Fruit fly (Drosophila melanogaster) whole organism, embryonic: ENCODE measurements around the gene CG14427.

Source experiments
- Ada2b ChIP-seq: fragments of 200-800 bp; sonication (Bioruptor generic); IDR thresholded peaks from 2 replicates; pipeline ENCODE4 v1.3.6; 2022; ENCODE audit warnings: missing biosample characterization, missing genetic modification characterization
- Awh ChIP-seq: fragments of 200-800 bp; sonication (Bioruptor generic); IDR thresholded peaks from 2 replicates; pipeline ENCODE4, ENCODE4 v1.3.6; 2022; ENCODE audit warnings: missing biosample characterization, missing genetic modification characterization
- BEAF-32 ChIP-seq: fragments of 200-800 bp; sonication (Bioruptor generic); optimal IDR thresholded peaks from 3 replicates; lab custom pipeline; 2017; ENCODE audit warnings: missing biosample characterization, missing genetic modification characterization, mild to moderate bottlenecking, moderate library complexity, missing genetic modification reagents
- CG10431 ChIP-seq: fragments of 200-800 bp; sonication (Bioruptor generic); optimal IDR thresholded peaks from 3 replicates; lab custom pipeline; 2018; ENCODE audit warnings: missing biosample characterization, mild to moderate bottlenecking, missing genetic modification characterization
- CG11504 ChIP-seq: fragments of 200-800 bp; sonication (Bioruptor generic); optimal IDR thresholded peaks from 3 replicates; lab custom pipeline; 2019; ENCODE audit warnings: missing biosample characterization, mild to moderate bottlenecking, missing genetic modification characterization, moderate library complexity
- CG11696 ChIP-seq: fragments of 200-800 bp; sonication (Bioruptor generic); IDR thresholded peaks from 2 replicates; pipeline ENCODE4 v1.3.6; 2022; ENCODE audit warnings: missing biosample characterization, missing genetic modification characterization
- CG12071 ChIP-seq: fragments of 200-800 bp; sonication (Bioruptor generic); optimal IDR thresholded peaks from 3 replicates; lab custom pipeline; 2018; ENCODE audit warnings: missing biosample characterization, mild to moderate bottlenecking, missing genetic modification characterization
- CG12299 ChIP-seq: fragments of 200-800 bp; sonication (Bioruptor generic); optimal IDR thresholded peaks from 2 replicates; lab custom pipeline; 2018; ENCODE audit warnings: missing biosample characterization, mild to moderate bottlenecking, missing genetic modification characterization
- CG12744 ChIP-seq: fragments of 200-800 bp; sonication (Bioruptor generic); optimal IDR thresholded peaks from 2 replicates; lab custom pipeline; 2016; ENCODE audit warnings: missing biosample characterization, missing genetic modification characterization
- CG12942 ChIP-seq: fragments of 200-800 bp; sonication (Bioruptor generic); optimal IDR thresholded peaks from 3 replicates; lab custom pipeline; 2016; ENCODE audit warnings: missing biosample characterization, missing genetic modification characterization
- CG13123 ChIP-seq: fragments of 200-800 bp; sonication (Bioruptor generic); optimal IDR thresholded peaks from 2 replicates; lab custom pipeline; 2016; ENCODE audit warnings: missing biosample characterization, missing genetic modification characterization
- CG14014 ChIP-seq: fragments of 200-800 bp; sonication (Bioruptor generic); IDR thresholded peaks from 2 replicates; pipeline ENCODE4 v1.3.6; 2022; ENCODE audit warnings: missing biosample characterization, missing genetic modification characterization
- CG14710 ChIP-seq: fragments of 200-800 bp; sonication (Bioruptor generic); optimal IDR thresholded peaks from 3 replicates; lab custom pipeline; 2019; ENCODE audit warnings: missing biosample characterization, mild to moderate bottlenecking, missing genetic modification characterization, moderate library complexity
- CG17361 ChIP-seq: fragments of 200-800 bp; sonication (Bioruptor generic); IDR thresholded peaks from 3 replicates; pipeline ENCODE4 v1.3.6; 2022; ENCODE audit warnings: missing biosample characterization, missing genetic modification characterization
- CG17385 ChIP-seq: fragments of 200-800 bp; sonication (Bioruptor generic); optimal IDR thresholded peaks from 3 replicates; lab custom pipeline; 2018; ENCODE audit warnings: missing biosample characterization, mild to moderate bottlenecking, missing genetic modification characterization
- CG17829 ChIP-seq: fragments of 200-800 bp; optimal IDR thresholded peaks from 2 replicates; lab custom pipeline; 2019; ENCODE audit warnings: missing biosample characterization, mild to moderate bottlenecking, missing genetic modification characterization, moderate library complexity
- CG30403 ChIP-seq: fragments of 200-800 bp; sonication (Bioruptor generic); optimal IDR thresholded peaks from 3 replicates; lab custom pipeline; 2016; ENCODE audit warnings: missing biosample characterization, missing genetic modification characterization
- CG32767 ChIP-seq: fragments of 200-800 bp; sonication (Bioruptor generic); IDR thresholded peaks from 2 replicates; pipeline ENCODE4 v1.3.6; 2022; ENCODE audit warnings: missing biosample characterization, missing genetic modification characterization
- CG3838 ChIP-seq: fragments of 200-800 bp; sonication (Bioruptor generic); optimal IDR thresholded peaks from 3 replicates; lab custom pipeline; 2016; ENCODE audit warnings: missing biosample characterization, missing genetic modification characterization
- CG4404 ChIP-seq: fragments of 200-800 bp; sonication (Bioruptor generic); IDR thresholded peaks from 2 replicates; pipeline ENCODE4 v1.3.6; 2022; ENCODE audit warnings: missing biosample characterization, missing genetic modification characterization
- CG6272 ChIP-seq: fragments of 200-800 bp; sonication (Bioruptor generic); IDR thresholded peaks from 2 replicates; pipeline ENCODE4 v1.3.6; 2022; ENCODE audit warnings: missing biosample characterization, missing genetic modification characterization
- CG6765 ChIP-seq: fragments of 200-800 bp; sonication (Bioruptor generic); optimal IDR thresholded peaks from 3 replicates; lab custom pipeline; 2017; ENCODE audit warnings: missing biosample characterization, mild to moderate bottlenecking, missing genetic modification characterization
- CG6791 ChIP-seq: fragments of 200-800 bp; sonication (Bioruptor generic); IDR thresholded peaks from 3 replicates; pipeline ENCODE4 v1.3.6; 2022; ENCODE audit warnings: missing biosample characterization, missing genetic modification characterization; ENCODE audit not compliant: partially characterized antibody
- CG7556 ChIP-seq: fragments of 200-800 bp; sonication (Bioruptor generic); optimal IDR thresholded peaks from 2 replicates; lab custom pipeline; 2017; ENCODE audit warnings: missing biosample characterization, mild to moderate bottlenecking, missing genetic modification characterization
- CG9817 ChIP-seq: fragments of 200-800 bp; sonication (Bioruptor generic); optimal IDR thresholded peaks from 2 replicates; lab custom pipeline; 2018; ENCODE audit warnings: missing biosample characterization, mild to moderate bottlenecking, missing genetic modification characterization, moderate library complexity
- Gsc ChIP-seq: fragments of 200-800 bp; sonication (Bioruptor generic); IDR thresholded peaks from 2 replicates; pipeline ENCODE4 v1.3.6; 2022; ENCODE audit warnings: missing biosample characterization, missing genetic modification characterization
- Gug ChIP-seq: fragments of 200-800 bp; sonication (Bioruptor generic); IDR thresholded peaks from 4 replicates; pipeline ENCODE4 v1.3.6; 2022; ENCODE audit warnings: missing biosample characterization, missing genetic modification characterization
- Neu2 ChIP-seq: fragments of 200-800 bp; sonication (Bioruptor generic); optimal IDR thresholded peaks from 3 replicates; lab custom pipeline; 2016; ENCODE audit warnings: missing biosample characterization, missing genetic modification characterization, borderline replicate concordance
- Oaz ChIP-seq: fragments of 200-800 bp; sonication (Bioruptor generic); IDR thresholded peaks from 2 replicates; pipeline ENCODE4 v1.3.6; 2022; ENCODE audit warnings: missing biosample characterization, missing genetic modification characterization
- Oli ChIP-seq: fragments of 200-800 bp; sonication (Bioruptor generic); optimal IDR thresholded peaks from 2 replicates; lab custom pipeline; 2018; ENCODE audit warnings: missing biosample characterization, mild to moderate bottlenecking, missing genetic modification characterization, moderate library complexity
- PHDP ChIP-seq: fragments of 200-800 bp; sonication (Bioruptor generic); optimal IDR thresholded peaks from 3 replicates; lab custom pipeline; 2018; ENCODE audit warnings: missing biosample characterization, mild to moderate bottlenecking, missing genetic modification characterization, moderate library complexity
- Trl ChIP-seq, 3 experiments: fragments of >200 bp in 2 of 3; fragments of 200-800 bp in 1 of 3; sonication (Bioruptor generic) in 1 of 3; optimal IDR thresholded peaks; 2 replicates in 1 of 3; 3 replicates in 2 of 3; lab custom pipeline; 2016 to 2017; ENCODE audit warnings: missing biosample characterization in 1 of 3, missing genetic modification characterization in 1 of 3
- Vsx1 ChIP-seq: fragments of 200-800 bp; sonication (Bioruptor generic); optimal IDR thresholded peaks from 2 replicates; lab custom pipeline; 2017; ENCODE audit warnings: missing biosample characterization, mild to moderate bottlenecking, missing genetic modification characterization, missing genetic modification reagents
- ash1 ChIP-seq: fragments of 200-800 bp; sonication (Bioruptor generic); optimal IDR thresholded peaks from 2 replicates; lab custom pipeline; 2018; ENCODE audit warnings: missing biosample characterization, mild to moderate bottlenecking, missing genetic modification characterization
- chm ChIP-seq: fragments of 200-800 bp; sonication (Bioruptor generic); IDR thresholded peaks from 2 replicates; pipeline ENCODE4 v1.3.6; 2022; ENCODE audit warnings: missing biosample characterization, missing genetic modification characterization
- dati ChIP-seq: fragments of 200-800 bp; sonication (Bioruptor generic); IDR thresholded peaks from 2 replicates; pipeline ENCODE4 v1.3.6; 2022; ENCODE audit warnings: missing biosample characterization, missing genetic modification characterization
- dimm ChIP-seq: fragments of 200-800 bp; sonication (Bioruptor generic); IDR thresholded peaks from 2 replicates; pipeline ENCODE4 v1.3.6; 2022; ENCODE audit warnings: missing biosample characterization, missing genetic modification characterization
- fd96Cb ChIP-seq: fragments of 200-800 bp; sonication (Bioruptor generic); optimal IDR thresholded peaks from 2 replicates; lab custom pipeline; 2018; ENCODE audit warnings: missing biosample characterization, mild to moderate bottlenecking, missing genetic modification characterization, moderate library complexity
- fu2 ChIP-seq: fragments of 200-800 bp; sonication (Bioruptor generic); optimal IDR thresholded peaks from 2 replicates; lab custom pipeline; 2016; ENCODE audit warnings: missing biosample characterization, missing genetic modification characterization
- ham ChIP-seq: fragments of 200-800 bp; sonication (Bioruptor generic); IDR thresholded peaks from 2 replicates; pipeline ENCODE4 v1.3.6; 2022; ENCODE audit warnings: missing biosample characterization, missing genetic modification characterization
- lmd ChIP-seq: fragments of 200-800 bp; sonication (Bioruptor generic); IDR thresholded peaks from 2 replicates; pipeline ENCODE4 v1.3.6; 2022; ENCODE audit warnings: missing biosample characterization, missing genetic modification characterization
- mirr ChIP-seq: fragments of 200-800 bp; sonication (Bioruptor generic); optimal IDR thresholded peaks from 3 replicates; lab custom pipeline; 2018; ENCODE audit warnings: missing biosample characterization, mild to moderate bottlenecking, missing genetic modification characterization
- nom ChIP-seq: fragments of 200-800 bp; sonication (Bioruptor generic); optimal IDR thresholded peaks from 2 replicates; lab custom pipeline; 2017; ENCODE audit warnings: missing biosample characterization, missing genetic modification characterization, mild to moderate bottlenecking, moderate library complexity, missing genetic modification reagents
- pb ChIP-seq: fragments of 200-800 bp; sonication (Bioruptor generic); optimal IDR thresholded peaks from 3 replicates; lab custom pipeline; 2016; ENCODE audit warnings: missing biosample characterization, missing genetic modification characterization
- repo ChIP-seq: fragments of 200-800 bp; sonication (Bioruptor generic); optimal IDR thresholded peaks from 2 replicates; lab custom pipeline; 2016; ENCODE audit warnings: missing biosample characterization, missing genetic modification characterization
- sens-2 ChIP-seq: fragments of 200-800 bp; sonication (Bioruptor generic); IDR thresholded peaks from 2 replicates; pipeline ENCODE4 v1.3.6; 2022; ENCODE audit warnings: missing biosample characterization, missing genetic modification characterization
- sim ChIP-seq: fragments of 200-800 bp; sonication (Bioruptor generic); IDR thresholded peaks from 2 replicates; pipeline ENCODE4 v1.3.6; 2022; ENCODE audit warnings: missing biosample characterization, missing genetic modification characterization
- sima ChIP-seq: fragments of 200-800 bp; sonication (Bioruptor generic); optimal IDR thresholded peaks from 2 replicates; lab custom pipeline; 2016; ENCODE audit warnings: missing biosample characterization, missing genetic modification characterization
- slp2 ChIP-seq: fragments of 200-800 bp; sonication (Bioruptor generic); optimal IDR thresholded peaks from 2 replicates; lab custom pipeline; 2016; ENCODE audit warnings: missing biosample characterization, missing genetic modification characterization
- usp ChIP-seq: fragments of >200 bp; optimal IDR thresholded peaks from 2 replicates; lab custom pipeline; 2017; ENCODE audit warnings: missing biosample characterization, missing genetic modification characterization

CG14427 gene

DNA sequence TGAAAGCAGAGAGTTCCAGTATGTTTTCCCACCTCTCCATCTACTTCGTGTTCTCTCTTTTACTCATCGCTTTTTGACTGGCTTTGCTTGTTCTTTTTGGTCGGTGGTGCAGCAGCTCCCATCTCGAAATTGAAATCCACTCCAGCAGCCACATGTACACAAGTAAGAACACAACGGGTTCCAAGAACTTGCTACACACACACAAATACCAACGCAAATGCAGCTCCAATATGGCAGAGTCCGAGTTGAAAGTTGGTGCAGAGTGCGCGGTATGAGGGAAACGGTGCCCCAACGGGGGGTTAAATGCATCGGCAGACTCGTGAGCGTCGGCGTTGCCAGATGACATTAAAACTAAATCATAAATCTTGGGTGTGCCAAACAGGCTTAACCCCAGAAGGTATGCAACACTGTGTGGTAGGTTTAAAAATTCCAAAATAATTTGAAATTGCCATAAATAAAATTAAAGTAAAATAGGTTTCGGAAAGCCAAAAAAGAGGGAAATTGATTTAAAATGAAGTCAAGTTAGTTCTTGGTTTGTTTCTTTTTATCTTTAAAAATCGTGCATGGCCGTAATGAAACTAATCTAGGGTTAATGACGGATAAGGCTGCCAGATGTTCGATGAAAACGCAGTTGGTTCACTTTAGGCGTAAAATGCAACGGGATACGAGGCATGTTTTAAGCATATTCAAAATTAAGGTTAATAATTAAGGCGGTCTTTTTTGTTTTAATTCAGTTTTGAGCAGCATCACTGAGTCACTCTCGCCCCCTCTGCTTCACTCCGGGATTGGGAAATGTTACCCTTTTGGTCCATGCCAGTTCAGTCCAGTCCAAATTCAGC, 42.5 kb upstream of the CG14427 start (continued):
- TF ChIP-seq Awh (GFP tag; lab: Robert Waterston, UW) (0 out of 2 replicates have a peak, but pooled peaks have one; percentile 14), CG12071 (GFP tag; lab: Kevin White, UChicago) (no peak), pb (GFP tag; lab: Kevin White, UChicago) (no peak), CG32767 (GFP tag; lab: Robert Waterston, UW) (no peak), lmd (GFP tag; lab: Robert Waterston, UW) (0 out of 2 replicates have a peak, but pooled peaks have one; percentile 14), CG17829 (tag; lab: Kevin White, UChicago) (peak; percentile 35), CG6765 (GFP tag; lab: Kevin White, UChicago) (no peak), CG11696 (no peak), Vsx1 (GFP tag; lab: Kevin White, UChicago) (no peak), fu2 (no peak), CG14014 (GFP tag; lab: Robert Waterston, UW) (no peak), CG11504 (tag; lab: Kevin White, UChicago) (peak; percentile 33), nom (GFP tag; lab: Kevin White, UChicago) (peak; percentile 1), CG12744 (GFP tag; lab: Kevin White, UChicago) (no peak), Gug (no peak), Oli (tag; lab: Kevin White, UChicago) (peak; percentile 61), ham (GFP tag; lab: Robert Waterston, UW) (no peak), CG9817 (tag; lab: Kevin White, UChicago) (no peak), Ada2b (GFP tag; lab: Robert Waterston, UW) (no peak), BEAF-32 (peak; percentile 35), CG13123 (GFP tag; lab: Kevin White, UChicago) (no peak), Oaz (GFP tag; lab: Robert Waterston, UW) (no peak), ash1 (GFP tag; lab: Kevin White, UChicago) (no peak), CG4404 (no peak), CG3838 (no peak), CG6272 (GFP tag; lab: Robert Waterston, UW) (no peak), CG12942 (GFP tag; lab: Kevin White, UChicago) (no peak), CG12299 (tag; lab: Kevin White, UChicago) (no peak), repo (no peak), CG14710 (tag; lab: Kevin White, UChicago) (peak; percentile 40), sim (no peak), CG17385 (no peak), dati (GFP tag; lab: Robert Waterston, UW) (no peak), slp2 (GFP tag; lab: Kevin White, UChicago) (no peak), chm (no peak), CG7556 (GFP tag; lab: Kevin White, UChicago) (peak; percentile 13), fd96Cb (tag; lab: Kevin White, UChicago) (peak; percentile 39), Gsc (GFP tag; lab: Robert Waterston, UW) (no peak), usp (GFP tag; lab: Kevin White, UChicago) (no peak), CG10431 (no peak), sens-2 (GFP tag; lab: Robert Waterston, UW) (no peak), CG6791 (GFP tag; lab: Robert Waterston, UW) (peak; percentile 70; the same call in 2 of the 3 replicates), sima (GFP tag; lab: Kevin White, UChicago) (no peak), Trl (optimal IDR thresholded peaks at IDR 0.05; lab: Kevin White, UChicago) (peak in 1 of 2 experiments; percentile 13), Trl (GFP tag; optimal IDR thresholded peaks at IDR 0.05; lab: Kevin White, UChicago) (no peak), PHDP (tag; lab: Kevin White, UChicago) (peak; percentile 2), Neu2 (no peak), CG30403 (GFP tag; lab: Kevin White, UChicago) (peak; percentile 36), mirr (GFP tag; lab: Kevin White, UChicago) (no peak), dimm (GFP tag; lab: Robert Waterston, UW) (no peak), CG17361 (peak; percentile 59)
